Worm (Caenorhabditis elegans): Measurements from ENCODE around the gene T13C2.3.

DNA sequence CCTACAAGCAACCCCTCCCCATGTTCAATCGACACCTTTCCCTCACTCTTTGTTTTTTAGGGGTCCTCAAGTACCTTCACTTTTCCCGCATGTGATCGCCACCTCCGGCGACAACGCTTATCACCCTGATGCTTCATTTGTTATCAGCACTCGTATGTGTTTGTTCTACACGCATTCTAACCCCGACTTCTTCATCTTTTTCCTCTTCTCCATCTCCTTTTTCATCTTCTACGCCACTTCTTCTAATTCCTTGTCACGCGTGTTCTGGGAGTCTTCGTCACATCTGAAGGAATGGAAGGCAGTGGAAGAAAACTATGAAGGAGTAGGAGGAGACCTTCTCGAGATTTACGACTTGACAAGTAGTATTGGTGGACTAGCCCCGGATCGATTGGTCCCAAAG, 41.0 kb downstream of the T13C2.3 start:
- no peak for TF ChIP-seq gei-17 (GFP tag; optimal IDR thresholded peaks at IDR 0.05)
- no peak for TF ChIP-seq him-1 (tag; optimal IDR thresholded peaks at IDR 0.05)
- TF ChIP-seq ceh-79 (tag; optimal IDR thresholded peaks at IDR 0.05), result no peak

Measured in whole organism, young adult.